Worm (Caenorhabditis elegans): ENCODE data around the gene F01D5.3.

F01D5.3 gene

ce11 chrII:13984551-13984950 lies 15.4 kb downstream of the F01D5.3 start, which contains the start of gene sre-47:
TSS of gene sre-47 (minus strand) at chrII:13984651.
- TF ChIP-seq R02D3.7 (tag; optimal IDR thresholded peaks at IDR 0.05) (no peak), nhr-6 (tag; optimal IDR thresholded peaks at IDR 0.05) (no peak), sem-4 (tag; optimal IDR thresholded peaks at IDR 0.05) (no peak), gmeb-1 (tag; optimal IDR thresholded peaks at IDR 0.05) (no peak), mbf-1 (tag; optimal IDR thresholded peaks at IDR 0.05) (no peak), elt-3 (tag; optimal IDR thresholded peaks at IDR 0.05) (no peak), nhr-129 (tag; optimal IDR thresholded peaks at IDR 0.05) (no peak), nhr-10 (tag; optimal IDR thresholded peaks at IDR 0.05) (no peak), elt-1 (tag; optimal IDR thresholded peaks at IDR 0.05) (no peak), nhr-12 (tag; optimal IDR thresholded peaks at IDR 0.05) (no peak)

ce11 chrII:13982923-13983322 lies 17.0 kb downstream of the F01D5.3 start, which contains the start of the genes Y39G8B.13 and Y39G8B.10:
TSS of gene Y39G8B.13 (minus strand) at chrII:13983047.
TSS of gene Y39G8B.10 (minus strand) at chrII:13983115.
- TF ChIP-seq fos-1 (tag; optimal IDR thresholded peaks at IDR 0.05) (peak; percentile 74), nhr-25 (tag; optimal IDR thresholded peaks at IDR 0.05) (no peak)

- no peak for TF ChIP-seq gmeb-1 (tag; optimal IDR thresholded peaks at IDR 0.05)
- no peak for TF ChIP-seq dmd-4 (tag; optimal IDR thresholded peaks at IDR 0.05)
- TF ChIP-seq fos-1 (tag; optimal IDR thresholded peaks at IDR 0.05): no peak
- TF ChIP-seq Y55F3AM.14 (GFP tag; optimal IDR thresholded peaks at IDR 0.05): no peak
- TF ChIP-seq nhr-21 (tag; optimal IDR thresholded peaks at IDR 0.05): no peak
Measured at ce11 chrII:13982247-13982646, 17.7 kb downstream of the F01D5.3 start.

- TF ChIP-seq nhr-6 (tag; optimal IDR thresholded peaks at IDR 0.05) (no peak), mdl-1 (tag; optimal IDR thresholded peaks at IDR 0.05) (no peak), fos-1 (tag; optimal IDR thresholded peaks at IDR 0.05) (peak; percentile 52), nhr-21 (tag; optimal IDR thresholded peaks at IDR 0.05) (no peak), dmd-4 (tag; optimal IDR thresholded peaks at IDR 0.05) (no peak)
Measured at ce11 chrII:13981819-13982218, 18.1 kb downstream of the F01D5.3 start.

ce11 chrII:13981097-13981496 lies 18.8 kb downstream of the F01D5.3 start, which contains the start of gene Y39G8B.9:
TSS of gene Y39G8B.9 (plus strand) at chrII:13981365.
- TF ChIP-seq nhr-23 (tag; optimal IDR thresholded peaks at IDR 0.05): no peak
- TF ChIP-seq peb-1 (tag; optimal IDR thresholded peaks at IDR 0.05): no peak
- peak; percentile 54 for TF ChIP-seq fos-1 (tag; optimal IDR thresholded peaks at IDR 0.05)

ce11 chrII:13979833-13980513 lies 20.0 kb downstream of the F01D5.3 start, which contains the start of gene sre-48:
TSS of gene sre-48 (minus strand) at chrII:13979883.
- peak; percentile 22 for TF ChIP-seq sma-9 (GFP tag; optimal IDR thresholded peaks at IDR 0.05)
- TF ChIP-seq sma-9 (tag; optimal IDR thresholded peaks at IDR 0.05): no peak
- peak; percentile 42 for TF ChIP-seq fos-1 (tag; optimal IDR thresholded peaks at IDR 0.05)
- no peak for TF ChIP-seq lin-13 (GFP tag; optimal IDR thresholded peaks at IDR 0.05)
- peak; percentile 41 for TF ChIP-seq gmeb-1 (tag; optimal IDR thresholded peaks at IDR 0.05)
- TF ChIP-seq nhr-129 (tag; optimal IDR thresholded peaks at IDR 0.05): no peak
- TF ChIP-seq crh-2 (tag; optimal IDR thresholded peaks at IDR 0.05): no peak
- TF ChIP-seq lsy-2 (tag; optimal IDR thresholded peaks at IDR 0.05): no peak
- TF ChIP-seq dmd-4 (tag; optimal IDR thresholded peaks at IDR 0.05): no peak
- TF ChIP-seq elt-1 (tag; optimal IDR thresholded peaks at IDR 0.05): no peak
- no peak for TF ChIP-seq C34F6.9 (tag; optimal IDR thresholded peaks at IDR 0.05)

ce11 chrII:13977701-13978100 lies 22.2 kb downstream of the F01D5.3 start:
- TF ChIP-seq lin-11 (tag; optimal IDR thresholded peaks at IDR 0.05) (no peak), zag-1 (tag; optimal IDR thresholded peaks at IDR 0.05) (no peak), egl-27 (tag; optimal IDR thresholded peaks at IDR 0.05) (no peak), ceh-82 (tag; optimal IDR thresholded peaks at IDR 0.05) (no peak), nhr-129 (tag; optimal IDR thresholded peaks at IDR 0.05) (no peak), ztf-1 (GFP tag; conservative IDR thresholded peaks at IDR 0.05) (no peak), nhr-23 (tag; optimal IDR thresholded peaks at IDR 0.05) (no peak), mdl-1 (tag; optimal IDR thresholded peaks at IDR 0.05) (no peak), unc-55 (GFP tag; optimal IDR thresholded peaks at IDR 0.05) (no peak), alr-1 (tag; optimal IDR thresholded peaks at IDR 0.05) (no peak), mbf-1 (tag; optimal IDR thresholded peaks at IDR 0.05) (no peak)

Measured in whole organism, L2 larva.